Fruit fly (Drosophila melanogaster) whole organism, embryonic: ENCODE measurements around the gene corto.
A peak's percentile ranks its signal among the peaks of the same experiment; 100 is the strongest.

Source experiments
- CG10366 ChIP-seq: fragments of 200-800 bp; sonication (Bioruptor generic); IDR thresholded peaks from 2 replicates; pipeline ENCODE4 v1.3.6; 2022; ENCODE audit warnings: missing biosample characterization, missing genetic modification characterization
- CG12769 ChIP-seq: fragments of 200-800 bp; sonication (Bioruptor generic); optimal IDR thresholded peaks from 2 replicates; lab custom pipeline; 2019; ENCODE audit warnings: missing biosample characterization, mild to moderate bottlenecking, missing genetic modification characterization, moderate library complexity
- CG18599 ChIP-seq: fragments of 200-800 bp; sonication (Bioruptor generic); optimal IDR thresholded peaks from 3 replicates; lab custom pipeline; 2017; ENCODE audit warnings: missing biosample characterization, missing genetic modification characterization, mild to moderate bottlenecking, moderate library complexity, missing genetic modification reagents
- CG9437 ChIP-seq: fragments of 200-800 bp; sonication (Bioruptor generic); optimal IDR thresholded peaks from 2 replicates; lab custom pipeline; 2018; ENCODE audit warnings: missing biosample characterization, mild to moderate bottlenecking, missing genetic modification characterization
- ftz-f1 ChIP-seq: fragments of 200-800 bp; sonication (Bioruptor generic); optimal IDR thresholded peaks from 2 replicates; lab custom pipeline; 2016; ENCODE audit warnings: missing biosample characterization, missing genetic modification characterization
- tin ChIP-seq: fragments of 200-800 bp; sonication (Bioruptor generic); optimal IDR thresholded peaks from 3 replicates; lab custom pipeline; 2016; ENCODE audit warnings: missing biosample characterization, missing genetic modification characterization

DNA sequence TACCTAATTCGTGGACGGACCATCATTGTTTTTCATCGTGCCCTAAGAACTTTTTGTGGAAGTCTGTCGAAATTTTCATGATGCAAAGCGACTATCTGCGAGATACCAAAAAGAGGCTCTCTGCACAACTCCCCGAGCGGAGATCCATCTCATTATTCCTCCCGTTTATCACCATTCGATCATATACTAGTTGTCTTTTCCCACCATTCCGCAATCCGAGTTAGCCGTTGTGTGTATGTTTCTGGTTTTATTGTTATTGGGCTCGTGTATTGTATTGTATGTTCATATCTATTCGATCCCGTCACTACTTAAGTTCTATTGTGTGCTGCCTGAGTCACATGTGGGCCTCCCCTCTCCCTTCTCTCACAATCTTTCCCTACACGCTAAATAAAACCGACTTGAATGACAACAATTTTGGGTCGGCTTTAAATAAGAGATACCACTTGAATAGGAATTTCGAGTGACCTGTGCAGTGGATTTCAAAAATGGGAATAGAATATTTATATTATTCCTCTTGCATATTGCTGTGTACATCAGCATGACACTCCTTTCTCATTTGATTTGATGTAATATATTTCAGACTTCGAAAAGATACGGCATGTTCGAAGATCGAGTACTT is 11.1 kb upstream of the corto start:
- TF ChIP-seq CG9437 (GFP tag; lab: Kevin White, UChicago) (no peak), tin (GFP tag; lab: Kevin White, UChicago) (no peak), CG18599 (no peak), CG10366 (no peak), ftz-f1 (GFP tag; lab: Kevin White, UChicago) (no peak), CG12769 (tag; lab: Kevin White, UChicago) (peak; percentile 16)
